Worm (Caenorhabditis elegans): ENCODE data around the gene acr-17.
"Not testable (repeated sequence)": the region's sequence is repeated elsewhere in the genome, so short reads cannot be mapped to it uniquely, and the experiment has no call there.

The acr-17 gene

ce11 chrV:2614986-2615687, 6.7 kb downstream of the acr-17 start, which contains the start of gene F53E10.1:
Gene F53E10.1, plus strand, starts transcription at chrV:2615310.
- TF ChIP-seq unc-62 (GFP tag; optimal IDR thresholded peaks at IDR 0.05): no peak

ce11 chrV:2617499-2617898, 9.0 kb downstream of the acr-17 start:
- no peak for TF ChIP-seq unc-62 (GFP tag; optimal IDR thresholded peaks at IDR 0.05)

ce11 chrV:2621879-2622278, 13.4 kb downstream of the acr-17 start, which contains the start of gene srh-271:
Gene srh-271, minus strand, starts transcription at chrV:2621979.
- no peak for TF ChIP-seq unc-62 (GFP tag; optimal IDR thresholded peaks at IDR 0.05)

- no peak for TF ChIP-seq unc-62 (GFP tag; optimal IDR thresholded peaks at IDR 0.05)
Observed at ce11 chrV:2623765-2624164, 15.3 kb downstream of the acr-17 start.

- TF ChIP-seq unc-62 (GFP tag; optimal IDR thresholded peaks at IDR 0.05): not testable (repeated sequence)
Observed at ce11 chrV:2625360-2625759, 16.9 kb downstream of the acr-17 start, which contains the start of gene sknr-1. Gene sknr-1, minus strand, starts transcription at chrV:2625460.

ce11 chrV:2638545-2638944, 30.1 kb downstream of the acr-17 start, which contains the start of gene W02H5.19:
Gene W02H5.19, plus strand, starts transcription at chrV:2638890.
- TF ChIP-seq unc-62 (GFP tag; optimal IDR thresholded peaks at IDR 0.05): no peak

ce11 chrV:2639035-2639434, 30.6 kb downstream of the acr-17 start, which contains the start of gene W02H5.2:
Gene W02H5.2, plus strand, starts transcription at chrV:2639335.
- TF ChIP-seq unc-62 (GFP tag; optimal IDR thresholded peaks at IDR 0.05): no peak

ce11 chrV:2639506-2639905, 31.1 kb downstream of the acr-17 start:
- TF ChIP-seq unc-62 (GFP tag; optimal IDR thresholded peaks at IDR 0.05): no peak

ce11 chrV:2646067-2646466, 37.6 kb downstream of the acr-17 start:
- TF ChIP-seq unc-62 (GFP tag; optimal IDR thresholded peaks at IDR 0.05): no peak

ce11 chrV:2647222-2647796, 38.9 kb downstream of the acr-17 start:
- TF ChIP-seq unc-62 (GFP tag; optimal IDR thresholded peaks at IDR 0.05): no peak

- no peak for TF ChIP-seq unc-62 (GFP tag; optimal IDR thresholded peaks at IDR 0.05)
Observed at ce11 chrV:2650980-2651379, 42.5 kb downstream of the acr-17 start.

- no peak for TF ChIP-seq unc-62 (GFP tag; optimal IDR thresholded peaks at IDR 0.05)
Observed at ce11 chrV:2652557-2653133, 44.2 kb downstream of the acr-17 start, which contains the start of the genes W02H5.8 and angl-1. Gene W02H5.8, minus strand, starts transcription at chrV:2652657. Gene angl-1, plus strand, starts transcription at chrV:2653083.

ce11 chrV:2656159-2656558, 47.7 kb downstream of the acr-17 start:
- TF ChIP-seq unc-62 (GFP tag; optimal IDR thresholded peaks at IDR 0.05): no peak

- TF ChIP-seq unc-62 (GFP tag; optimal IDR thresholded peaks at IDR 0.05): no peak
Observed at ce11 chrV:2657682-2658081, 49.2 kb downstream of the acr-17 start.

- no peak for TF ChIP-seq unc-62 (GFP tag; optimal IDR thresholded peaks at IDR 0.05)
Observed at ce11 chrV:2660457-2660856, 52.0 kb downstream of the acr-17 start.

ce11 chrV:2664525-2665053, 56.1 kb downstream of the acr-17 start, which contains the start of gene ndx-2:
Gene ndx-2, minus strand, starts transcription at chrV:2665003.
- no peak for TF ChIP-seq unc-62 (GFP tag; optimal IDR thresholded peaks at IDR 0.05)

Measured in whole organism, dauer.